Fruit fly (Drosophila melanogaster) Kc167 (cell line): ENCODE results near the gene CG6163.

Experiments
- Myc ChIP-seq: fragments of >200 bp; optimal IDR thresholded peaks from 2 replicates; lab custom pipeline; 2017; ENCODE audit warnings: missing external identifiers
- Sin3A ChIP-seq: fragments of >200 bp; optimal IDR thresholded peaks from 2 replicates; lab custom pipeline; 2018; ENCODE audit warnings: missing external identifiers
- insv ChIP-seq: fragments of >200 bp; optimal IDR thresholded peaks from 3 replicates; lab custom pipeline; 2018; ENCODE audit warnings: missing external identifiers

DNA sequence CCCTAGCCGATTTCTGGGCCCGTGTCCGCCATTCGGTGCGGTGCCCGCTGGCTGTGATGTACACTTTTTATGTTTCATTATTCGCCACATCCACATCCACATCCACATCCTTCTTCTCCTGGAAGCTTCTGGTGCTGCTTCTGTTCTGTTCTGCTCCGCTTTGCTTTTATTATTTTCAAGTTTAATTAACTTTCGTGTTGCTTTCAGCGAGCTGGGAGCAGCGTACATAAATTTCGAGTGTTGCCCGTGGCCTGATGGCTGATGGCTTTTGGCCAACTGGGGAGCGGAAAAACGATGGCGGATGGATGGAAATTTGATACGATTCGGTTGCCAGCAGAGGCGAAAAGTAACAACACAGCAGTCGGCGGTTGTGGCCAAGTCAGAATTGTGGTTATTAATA, 44.6 kb downstream of the CG6163 start:
- no peak for TF ChIP-seq Sin3A (lab: Kevin White, UChicago)
- TF ChIP-seq Myc (lab: Kevin White, UChicago), result no peak
- TF ChIP-seq insv (lab: Kevin White, UChicago), result no peak
